Worm (Caenorhabditis elegans) whole organism, young adult: Measurements from ENCODE around the gene srt-63.

Source experiments
- B0261.1 ChIP-seq: sonication (generic microtip); optimal IDR thresholded peaks from 2 replicates; lab custom pipeline; 2016; ENCODE audit warnings: mild to moderate bottlenecking, missing genetic modification characterization, moderate library complexity, missing compliant biosample characterization
- K11D2.4 ChIP-seq: fragments of 200-800 bp; sonication (Bioruptor generic); IDR thresholded peaks from 2 replicates; pipeline ENCODE4 v1.3.6; 2022; ENCODE audit warnings: missing genetic modification reagents, missing genetic modification characterization, missing compliant biosample characterization
- Y95B8A.8 ChIP-seq: fragments of 200-800 bp; sonication (Bioruptor generic); IDR thresholded peaks from 2 replicates; pipeline ENCODE4 v1.3.6; 2022; ENCODE audit warnings: missing genetic modification reagents, missing genetic modification characterization, missing compliant biosample characterization
- attf-5 ChIP-seq: fragments of 200-800 bp; sonication (Bioruptor generic); optimal IDR thresholded peaks from 2 replicates; lab custom pipeline; 2018; ENCODE audit warnings: mild to moderate bottlenecking, missing genetic modification characterization, missing compliant biosample characterization
- ceh-100 ChIP-seq: fragments of 200-800 bp; sonication (Bioruptor generic); IDR thresholded peaks from 2 replicates; pipeline ENCODE4 v1.3.6; 2022; ENCODE audit warnings: missing genetic modification reagents, missing genetic modification characterization, missing compliant biosample characterization
- lin-26 ChIP-seq: fragments of 200-800 bp; sonication (Bioruptor generic); IDR thresholded peaks from 2 replicates; pipeline ENCODE4 v1.3.6; 2022; ENCODE audit warnings: missing genetic modification reagents, missing genetic modification characterization, missing compliant biosample characterization
- nfyb-1 ChIP-seq: fragments of 200-800 bp; sonication (Bioruptor generic); IDR thresholded peaks from 2 replicates; pipeline ENCODE4 v1.3.6; 2022; ENCODE audit warnings: missing genetic modification reagents, missing genetic modification characterization, missing compliant biosample characterization
- snpc-4 ChIP-seq, 5 experiments: fragments of 150-350 bp in 1 of 5; sonication (generic microtip) in 4 of 5; optimal IDR thresholded peaks; 2 replicates each; lab custom pipeline; 2014 to 2018; ENCODE audit warnings: missing genetic modification characterization in 5 of 5, missing biosample characterization in 3 of 5, antibody characterized with exemption in 2 of 5, mild to moderate bottlenecking in 2 of 5, missing compliant biosample characterization in 2 of 5, missing genotype in 2 of 5, moderate library complexity in 2 of 5, missing genetic modification reagents in 1 of 5
- unc-130 ChIP-seq: sonication (generic microtip); optimal IDR thresholded peaks from 2 replicates; lab custom pipeline; 2016; ENCODE audit warnings: missing genetic modification reagents, missing genetic modification characterization, missing compliant biosample characterization
- unc-62 ChIP-seq: fragments of 150-350 bp; optimal IDR thresholded peaks from 2 replicates; lab custom pipeline; 2014; ENCODE audit warnings: missing biosample characterization, missing genetic modification reagents, missing genetic modification characterization

- no peak for TF ChIP-seq unc-62 (GFP tag; lab: Kevin White, UChicago)
- no peak for TF ChIP-seq B0261.1 (tag; lab: Kevin White, UChicago)
- no peak for TF ChIP-seq ceh-100 (GFP tag; lab: Robert Waterston, UW)
- TF ChIP-seq attf-5 (GFP tag; lab: Kevin White, UChicago): no peak
- TF ChIP-seq unc-130 (GFP tag; lab: Kevin White, UChicago): no peak
- TF ChIP-seq Y95B8A.8 (GFP tag; lab: Robert Waterston, UW): no peak
- no peak for TF ChIP-seq lin-26
- TF ChIP-seq snpc-4 (GFP tag; optimal IDR thresholded peaks at IDR 0.05; lab: Kevin White, UChicago): no peak
- no peak for TF ChIP-seq snpc-4 (tag; optimal IDR thresholded peaks at IDR 0.05; lab: Kevin White, UChicago)
- TF ChIP-seq nfyb-1 (GFP tag; lab: Robert Waterston, UW): no peak
- no peak for TF ChIP-seq K11D2.4 (GFP tag; lab: Robert Waterston, UW)
Observed at ce11 chrV:3208940-3209339, 47.0 kb downstream of the srt-63 start.
